Worm (Caenorhabditis elegans): ENCODE measurements around the gene rbm-42.

ce11 chrIII:5137099-5137498, 15.9 kb downstream of the rbm-42 start:
- TF ChIP-seq pag-3 (tag; optimal IDR thresholded peaks at IDR 0.05; ENCODE audit: borderline replicate concordance) (no peak), elt-4 (tag; optimal IDR thresholded peaks at IDR 0.05) (no peak), F13H6.1 (tag; optimal IDR thresholded peaks at IDR 0.05) (no peak), tbx-2 (tag; optimal IDR thresholded peaks at IDR 0.05) (no peak), pqm-1 (tag; optimal IDR thresholded peaks at IDR 0.05) (no peak), hlh-6 (tag; optimal IDR thresholded peaks at IDR 0.05) (no peak), ceh-48 (tag; optimal IDR thresholded peaks at IDR 0.05) (no peak), ceh-6 (GFP tag; optimal IDR thresholded peaks at IDR 0.05) (no peak), ahr-1 (tag; optimal IDR thresholded peaks at IDR 0.05) (no peak), pha-4 (tag; optimal IDR thresholded peaks at IDR 0.05) (no peak), zip-5 (tag; optimal IDR thresholded peaks at IDR 0.05) (no peak), sox-2 (GFP tag; IDR thresholded peaks at IDR 0.05) (no peak), npax-4 (tag; optimal IDR thresholded peaks at IDR 0.05) (no peak), fkh-10 (GFP tag; optimal IDR thresholded peaks at IDR 0.05) (no peak)
